Fruit fly (Drosophila melanogaster): Measurements from ENCODE around the gene ato.

- TF ChIP-seq pdm3 (GFP tag; optimal IDR thresholded peaks at IDR 0.05) (no peak), esn (GFP tag; optimal IDR thresholded peaks at IDR 0.05) (no peak), CG8632 (GFP tag; optimal IDR thresholded peaks at IDR 0.05) (no peak), Ets96B (tag; optimal IDR thresholded peaks at IDR 0.05) (no peak), ss (GFP tag; optimal IDR thresholded peaks at IDR 0.05) (no peak), net (GFP tag; optimal IDR thresholded peaks at IDR 0.05) (no peak), CG11294 (GFP tag; IDR thresholded peaks at IDR 0.05) (no peak), CG32006 (GFP tag; optimal IDR thresholded peaks at IDR 0.05) (no peak), CG1621 (tag; optimal IDR thresholded peaks at IDR 0.05) (no peak)
These were observed 50.3 kb downstream of the ato start for dm6 chr3R:8327967-8328789.

Measured in whole organism, prepupa.